Worm (Caenorhabditis elegans) whole organism, late embryonic: ENCODE results near the gene pqn-70.

ENCODE experiments used
- ama-1 ChIP-seq: fragments of 150-350 bp; optimal IDR thresholded peaks from 2 replicates; lab custom pipeline; 2014
- ceh-14 ChIP-seq: sonication (generic microtip); optimal IDR thresholded peaks from 2 replicates; lab custom pipeline; 2016; ENCODE audit warnings: missing genotype, missing genetic modification characterization, missing compliant biosample characterization
- ceh-9 ChIP-seq: sonication (generic microtip); optimal IDR thresholded peaks from 2 replicates; lab custom pipeline; 2016; ENCODE audit warnings: mild to moderate bottlenecking, missing genetic modification characterization, inconsistent platforms, missing compliant biosample characterization
- hlh-15 ChIP-seq: sonication (generic microtip); optimal IDR thresholded peaks from 2 replicates; lab custom pipeline; 2016; ENCODE audit warnings: missing genetic modification characterization, missing compliant biosample characterization
- hlh-6 ChIP-seq: sonication (generic microtip); optimal IDR thresholded peaks from 2 replicates; lab custom pipeline; 2016; ENCODE audit warnings: missing genotype, missing genetic modification characterization, missing compliant biosample characterization
- lin-11 ChIP-seq: fragments of 200-800 bp; sonication (Bioruptor generic); optimal IDR thresholded peaks from 2 replicates; lab custom pipeline; 2018; ENCODE audit warnings: mild to moderate bottlenecking, missing genetic modification characterization, missing compliant biosample characterization
- nfya-1 ChIP-seq: sonication (generic microtip); optimal IDR thresholded peaks from 2 replicates; lab custom pipeline; 2017; ENCODE audit warnings: missing genetic modification characterization, mild to moderate bottlenecking, missing compliant biosample characterization, antibody characterized with exemption, moderate library complexity
- rnt-1 ChIP-seq: sonication (generic microtip); optimal IDR thresholded peaks from 2 replicates; lab custom pipeline; 2016; ENCODE audit warnings: missing genetic modification characterization, missing compliant biosample characterization

DNA sequence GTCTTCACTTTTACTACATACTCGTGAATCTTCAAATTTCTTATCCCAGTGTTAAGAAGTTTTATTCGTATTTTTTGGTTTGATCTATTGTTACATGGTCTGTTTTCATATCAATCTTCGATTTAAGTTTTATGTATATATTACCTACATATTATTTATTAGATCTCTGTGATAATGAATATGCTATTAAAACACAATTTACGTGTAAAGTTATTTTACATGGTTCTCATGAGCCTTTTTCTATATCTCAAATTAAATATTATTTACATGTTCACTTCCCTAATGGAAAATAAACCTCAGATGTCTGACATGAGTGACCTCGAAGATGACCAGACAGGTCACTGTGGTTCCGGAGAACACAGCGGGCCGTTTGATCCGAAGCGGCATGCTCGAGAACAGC, 16.0 kb upstream of the pqn-70 start, which contains the start of gene mxl-1:
- TF ChIP-seq nfya-1 (no peak), hlh-15 (tag; lab: Kevin White, UChicago) (no peak), hlh-6 (tag; lab: Kevin White, UChicago) (no peak), ama-1 (lab: Kevin White, UChicago) (no peak), lin-11 (tag; lab: Kevin White, UChicago) (no peak), rnt-1 (tag; lab: Kevin White, UChicago) (no peak), ceh-14 (tag; lab: Kevin White, UChicago) (no peak), ceh-9 (tag; lab: Kevin White, UChicago) (no peak)
